Worm (Caenorhabditis elegans) whole organism, L1 larva: ENCODE measurements around the gene F53F1.6.

Experiments
- C04F5.9 ChIP-seq: sonication (generic microtip); optimal IDR thresholded peaks from 2 replicates; lab custom pipeline; 2016; ENCODE audit warnings: missing genetic modification characterization, missing compliant biosample characterization
- C16A3.4 ChIP-seq: fragments of 150-350 bp; optimal IDR thresholded peaks from 2 replicates; lab custom pipeline; 2014; ENCODE audit warnings: missing biosample characterization, missing genetic modification characterization
- C34B4.2 ChIP-seq: sonication (generic microtip); optimal IDR thresholded peaks from 2 replicates; lab custom pipeline; 2017; ENCODE audit warnings: mild to moderate bottlenecking, missing genetic modification characterization, missing compliant biosample characterization
- aha-1 ChIP-seq: fragments of 150-350 bp; optimal IDR thresholded peaks from 2 replicates; lab custom pipeline; 2014; ENCODE audit warnings: missing biosample characterization, missing genetic modification characterization
- alr-1 ChIP-seq: fragments of 200-800 bp; sonication (Bioruptor generic); optimal IDR thresholded peaks from 2 replicates; lab custom pipeline; 2018; ENCODE audit warnings: borderline replicate concordance, mild to moderate bottlenecking, missing genetic modification characterization, missing compliant biosample characterization
- aly-2 ChIP-seq: fragments of 150-350 bp; optimal IDR thresholded peaks from 2 replicates; lab custom pipeline; 2014; ENCODE audit warnings: missing biosample characterization, missing genetic modification characterization
- ama-1 ChIP-seq: fragments of 150-350 bp; optimal IDR thresholded peaks from 2 replicates; lab custom pipeline; 2014
- ceh-8 ChIP-seq: fragments of 200-800 bp; sonication (Bioruptor generic); optimal IDR thresholded peaks from 2 replicates; lab custom pipeline; 2018; ENCODE audit warnings: mild to moderate bottlenecking, missing genetic modification characterization, moderate library complexity, missing compliant biosample characterization
- ceh-82 ChIP-seq, 3 experiments: fragments of 150-350 bp in 1 of 3; sonication (generic microtip) in 2 of 3; optimal IDR thresholded peaks; 2 replicates each; lab custom pipeline; 2014 to 2017; ENCODE audit warnings: missing biosample characterization in 3 of 3, missing genetic modification characterization in 3 of 3
- ceh-88 ChIP-seq: fragments of 200-800 bp; sonication (Bioruptor generic); IDR thresholded peaks from 2 replicates; pipeline ENCODE4 v1.3.6; 2022; ENCODE audit warnings: missing genetic modification characterization, missing compliant biosample characterization
- ceh-90 ChIP-seq: sonication (generic microtip); optimal IDR thresholded peaks from 2 replicates; lab custom pipeline; 2016; ENCODE audit warnings: missing genetic modification characterization, missing compliant biosample characterization
- ces-1 ChIP-seq: fragments of 150-350 bp; optimal IDR thresholded peaks from 2 replicates; lab custom pipeline; 2014; ENCODE audit warnings: missing biosample characterization, missing genetic modification reagents, missing genetic modification characterization
- dpl-1 ChIP-seq, 3 experiments: fragments of 150-350 bp in 2 of 3; sonication (generic microtip) in 1 of 3; optimal IDR thresholded peaks; 2 replicates each; lab custom pipeline; 2014 to 2017; ENCODE audit warnings: missing biosample characterization in 3 of 3, missing genetic modification characterization in 3 of 3, missing genetic modification reagents in 3 of 3
- efl-1 ChIP-seq, 4 experiments: fragments of 150-350 bp; optimal IDR thresholded peaks in 3 of 4; peaks in 1 of 4; 1 replicate in 1 of 4; 2 replicates in 3 of 4; lab custom pipeline; 2014; ENCODE audit warnings: missing biosample characterization in 2 of 4, missing genetic modification characterization in 2 of 4, missing genetic modification reagents in 2 of 4
- efl-3 ChIP-seq: fragments of 200-800 bp; sonication (Bioruptor generic); optimal IDR thresholded peaks from 2 replicates; lab custom pipeline; 2018; ENCODE audit warnings: mild to moderate bottlenecking, missing genetic modification characterization, missing compliant biosample characterization
- elt-3 ChIP-seq, 6 experiments: fragments of 150-350 bp in 1 of 6; sonication (generic microtip); optimal IDR thresholded peaks; 2 replicates each; lab custom pipeline; 2017 to 2018; ENCODE audit warnings: missing biosample characterization in 6 of 6, missing genetic modification characterization in 6 of 6, inconsistent platforms in 1 of 6
- fkh-10 ChIP-seq: sonication (generic microtip); optimal IDR thresholded peaks from 2 replicates; lab custom pipeline; 2017; ENCODE audit warnings: missing biosample characterization, missing genetic modification reagents, missing genetic modification characterization
- fkh-8 ChIP-seq: sonication (generic microtip); optimal IDR thresholded peaks from 2 replicates; lab custom pipeline; 2016; ENCODE audit warnings: mild to moderate bottlenecking, missing genetic modification characterization, missing compliant biosample characterization
- fos-1 ChIP-seq: fragments of 150-350 bp; optimal IDR thresholded peaks from 2 replicates; lab custom pipeline; 2014; ENCODE audit warnings: missing biosample characterization, missing genetic modification characterization
- hlh-4 ChIP-seq: sonication (generic microtip); optimal IDR thresholded peaks from 2 replicates; lab custom pipeline; 2016; ENCODE audit warnings: mild to moderate bottlenecking, missing genetic modification characterization, missing compliant biosample characterization
- hpl-2 ChIP-seq: fragments of 150-350 bp; optimal IDR thresholded peaks from 2 replicates; lab custom pipeline; 2014; ENCODE audit warnings: missing biosample characterization, missing genetic modification reagents, missing genetic modification characterization
- irx-1 ChIP-seq: sonication (generic microtip); optimal IDR thresholded peaks from 2 replicates; lab custom pipeline; 2016; ENCODE audit warnings: missing genetic modification characterization, missing compliant biosample characterization
- isw-1 ChIP-seq: fragments of 200-800 bp; sonication (Bioruptor generic); IDR thresholded peaks from 2 replicates; pipeline ENCODE4 v1.3.6; 2022; ENCODE audit warnings: missing genetic modification characterization, missing compliant biosample characterization
- lin-14 ChIP-seq: fragments of 200-800 bp; sonication (Bioruptor generic); optimal IDR thresholded peaks from 2 replicates; lab custom pipeline; 2018; ENCODE audit warnings: mild to moderate bottlenecking, missing genetic modification characterization, moderate library complexity, missing compliant biosample characterization
- lin-39 ChIP-seq: fragments of 150-350 bp; optimal IDR thresholded peaks from 2 replicates; lab custom pipeline; 2014; ENCODE audit warnings: missing biosample characterization, missing genetic modification reagents, missing genetic modification characterization
- lir-3 ChIP-seq: sonication (generic microtip); optimal IDR thresholded peaks from 2 replicates; lab custom pipeline; 2016; ENCODE audit warnings: mild to moderate bottlenecking, missing genetic modification characterization, moderate library complexity, missing compliant biosample characterization; ENCODE audit not compliant: poor library complexity
- lsy-2 ChIP-seq, 2 experiments: fragments of 150-350 bp; optimal IDR thresholded peaks; 2 replicates each; lab custom pipeline; 2014; ENCODE audit warnings: missing biosample characterization in 2 of 2, missing genetic modification characterization in 2 of 2
- mdl-1 ChIP-seq, 2 experiments: fragments of 150-350 bp; optimal IDR thresholded peaks; 2 replicates each; lab custom pipeline; 2014 to 2017; ENCODE audit warnings: missing biosample characterization in 2 of 2, missing genetic modification characterization in 2 of 2, inconsistent platforms in 1 of 2
- mep-1 ChIP-seq: fragments of 150-350 bp; optimal IDR thresholded peaks from 2 replicates; lab custom pipeline; 2014; ENCODE audit warnings: missing biosample characterization, missing genetic modification characterization
- nhr-11 ChIP-seq: fragments of 150-350 bp; optimal IDR thresholded peaks from 2 replicates; lab custom pipeline; 2014; ENCODE audit warnings: missing biosample characterization, missing genetic modification characterization
- nhr-12 ChIP-seq: sonication (generic microtip); optimal IDR thresholded peaks from 2 replicates; lab custom pipeline; 2017; ENCODE audit warnings: missing biosample characterization, missing genetic modification characterization
- nhr-19 ChIP-seq: fragments of 200-800 bp; sonication (Bioruptor generic); conservative IDR thresholded peaks from 2 replicates; pipeline ENCODE4 v1.3.6; 2022; ENCODE audit warnings: missing genetic modification characterization, missing compliant biosample characterization
- nhr-237 ChIP-seq: fragments of 150-350 bp; optimal IDR thresholded peaks from 2 replicates; lab custom pipeline; 2014; ENCODE audit warnings: missing biosample characterization, missing genetic modification characterization
- nhr-47 ChIP-seq: sonication (generic microtip); optimal IDR thresholded peaks from 2 replicates; lab custom pipeline; 2016; ENCODE audit warnings: mild to moderate bottlenecking, missing genetic modification characterization, moderate library complexity, missing compliant biosample characterization
- nhr-71 ChIP-seq: sonication (generic microtip); optimal IDR thresholded peaks from 2 replicates; lab custom pipeline; 2016; ENCODE audit warnings: mild to moderate bottlenecking, missing genetic modification characterization, moderate library complexity, missing compliant biosample characterization
- nhr-77 ChIP-seq: fragments of 150-350 bp; optimal IDR thresholded peaks from 2 replicates; lab custom pipeline; 2014; ENCODE audit warnings: missing biosample characterization, missing genetic modification characterization
- nhr-84 ChIP-seq: sonication (generic microtip); optimal IDR thresholded peaks from 2 replicates; lab custom pipeline; 2017; ENCODE audit warnings: missing biosample characterization, missing genetic modification characterization
- nhr-85 ChIP-seq: sonication (generic microtip); peaks from one replicate; lab custom pipeline; 2016; ENCODE audit warnings: missing genetic modification characterization, inconsistent platforms, missing compliant biosample characterization
- nhr-90 ChIP-seq: sonication (generic microtip); optimal IDR thresholded peaks from 2 replicates; lab custom pipeline; 2016; ENCODE audit warnings: mild to moderate bottlenecking, missing genetic modification characterization, missing compliant biosample characterization; ENCODE audit not compliant: poor library complexity
- rnt-1 ChIP-seq: sonication (generic microtip); optimal IDR thresholded peaks from 2 replicates; lab custom pipeline; 2016; ENCODE audit warnings: mild to moderate bottlenecking, missing genetic modification characterization, moderate library complexity, missing compliant biosample characterization
- skn-1 ChIP-seq: fragments of 150-350 bp; optimal IDR thresholded peaks from 2 replicates; lab custom pipeline; 2014; ENCODE audit warnings: missing biosample characterization, missing genetic modification characterization
- sptf-1 ChIP-seq: fragments of 150-350 bp; optimal IDR thresholded peaks from 2 replicates; lab custom pipeline; 2014; ENCODE audit warnings: missing biosample characterization, missing genetic modification characterization
- sup-37 ChIP-seq: fragments of 200-800 bp; sonication (Bioruptor generic); optimal IDR thresholded peaks from 2 replicates; lab custom pipeline; 2018; ENCODE audit warnings: mild to moderate bottlenecking, missing genetic modification characterization, missing compliant biosample characterization
- swsn-7 ChIP-seq: sonication (generic microtip); optimal IDR thresholded peaks from 2 replicates; lab custom pipeline; 2016; ENCODE audit warnings: missing genetic modification characterization, missing compliant biosample characterization
- tbx-2 ChIP-seq: sonication (generic microtip); optimal IDR thresholded peaks from 2 replicates; lab custom pipeline; 2016; ENCODE audit warnings: missing genetic modification characterization, missing compliant biosample characterization
- unc-130 ChIP-seq: fragments of 150-350 bp; optimal IDR thresholded peaks from 2 replicates; lab custom pipeline; 2017; ENCODE audit warnings: missing biosample characterization, missing genetic modification characterization, inconsistent platforms
- unc-62 ChIP-seq: fragments of 150-350 bp; optimal IDR thresholded peaks from 2 replicates; lab custom pipeline; 2014; ENCODE audit warnings: missing biosample characterization, missing genetic modification reagents, missing genetic modification characterization
- unc-86 ChIP-seq: sonication (generic microtip); optimal IDR thresholded peaks from 2 replicates; lab custom pipeline; 2016; ENCODE audit warnings: missing genetic modification characterization, missing compliant biosample characterization
- unc-98 ChIP-seq: fragments of 200-800 bp; sonication (Bioruptor generic); IDR thresholded peaks from 2 replicates; pipeline ENCODE4 v1.3.6; 2022; ENCODE audit warnings: missing genetic modification characterization, missing compliant biosample characterization
- zag-1 ChIP-seq: fragments of 150-350 bp; optimal IDR thresholded peaks from 2 replicates; lab custom pipeline; 2014; ENCODE audit warnings: missing biosample characterization, missing genetic modification characterization
- ztf-11 ChIP-seq, 2 experiments: sonication (generic microtip); optimal IDR thresholded peaks; 2 replicates each; lab custom pipeline; 2016 to 2017; ENCODE audit warnings: missing genetic modification characterization in 2 of 2, missing biosample characterization in 1 of 2, missing compliant biosample characterization in 1 of 2
- ztf-4 ChIP-seq: fragments of 150-350 bp; optimal IDR thresholded peaks from 2 replicates; lab custom pipeline; 2014; ENCODE audit warnings: missing biosample characterization, missing genetic modification characterization

The F53F1.6 gene

ce11 chrV:13373643-13374042 is 43.8 kb downstream of the F53F1.6 start (continued):
- TF ChIP-seq aha-1 (tag; lab: Kevin White, UChicago) (no peak), mdl-1 (tag; optimal IDR thresholded peaks at IDR 0.05; lab: Kevin White, UChicago) (no peak), ama-1 (lab: Kevin White, UChicago) (no peak), lin-14 (peak; percentile 54), nhr-85 (tag; lab: Kevin White, UChicago) (peak; percentile 72), unc-130 (tag; lab: Kevin White, UChicago) (no peak), fkh-8 (tag; lab: Kevin White, UChicago) (no peak), nhr-19 (GFP tag; lab: Robert Waterston, UW) (no peak), unc-98 (GFP tag; lab: Robert Waterston, UW) (no peak), dpl-1 (GFP tag; optimal IDR thresholded peaks at IDR 0.05; lab: Kevin White, UChicago) (peak in 1 of 3 experiments; percentile 6), ceh-88 (GFP tag; lab: Robert Waterston, UW) (no peak), rnt-1 (tag; lab: Kevin White, UChicago) (no peak), nhr-47 (tag; lab: Kevin White, UChicago) (no peak), nhr-90 (tag; lab: Kevin White, UChicago) (peak; percentile 52), nhr-237 (no peak), nhr-11 (no peak), hlh-4 (no peak), elt-3 (tag; optimal IDR thresholded peaks at IDR 0.05; lab: Kevin White, UChicago) (peak in 4 of 6 experiments; percentile 18 to 68 (median 58)), lir-3 (no peak), ceh-90 (tag; lab: Kevin White, UChicago) (no peak), alr-1 (tag; lab: Kevin White, UChicago) (no peak), tbx-2 (tag; lab: Kevin White, UChicago) (no peak), C04F5.9 (no peak), fkh-10 (GFP tag; lab: Kevin White, UChicago) (no peak), fos-1 (tag; lab: Kevin White, UChicago) (no peak), irx-1 (tag; lab: Kevin White, UChicago) (no peak), sup-37 (no peak), efl-1 (optimal IDR thresholded peaks at IDR 0.05; lab: Kevin White, UChicago) (no peak), efl-1 (GFP tag; optimal IDR thresholded peaks at IDR 0.05 in 1 of 2; lab: Kevin White, UChicago) (peak in 1 of 2 experiments; percentile 83), skn-1 (tag; lab: Kevin White, UChicago) (no peak), lin-39 (tag; lab: Kevin White, UChicago) (no peak), nhr-84 (no peak), hpl-2 (GFP tag; lab: Kevin White, UChicago) (no peak), sptf-1 (tag; lab: Kevin White, UChicago) (no peak), unc-86 (tag; lab: Kevin White, UChicago) (no peak), swsn-7 (tag; lab: Kevin White, UChicago) (no peak), ztf-4 (tag; lab: Kevin White, UChicago) (no peak), nhr-77 (no peak), C34B4.2 (tag; lab: Kevin White, UChicago) (no peak), zag-1 (tag; lab: Kevin White, UChicago) (no peak), nhr-71 (peak; percentile 54), unc-62 (no peak), lsy-2 (tag; optimal IDR thresholded peaks at IDR 0.05; lab: Kevin White, UChicago) (peak in 1 of 2 experiments; percentile 39), efl-3 (GFP tag; lab: Kevin White, UChicago) (no peak), aly-2 (tag; lab: Kevin White, UChicago) (no peak), ceh-82 (tag; optimal IDR thresholded peaks at IDR 0.05; lab: Kevin White, UChicago) (no peak), mep-1 (tag; lab: Kevin White, UChicago) (no peak), ztf-11 (tag; optimal IDR thresholded peaks at IDR 0.05; lab: Kevin White, UChicago) (no peak), nhr-12 (tag; lab: Kevin White, UChicago) (no peak), C16A3.4 (tag; lab: Kevin White, UChicago) (no peak), ceh-8 (GFP tag; lab: Kevin White, UChicago) (no peak), ces-1 (GFP tag; lab: Kevin White, UChicago) (no peak), isw-1 (GFP tag; lab: Robert Waterston, UW) (no peak)
